Fruit fly (Drosophila melanogaster) Kc167 (cell line): ENCODE data around the gene SNF4Agamma.

Source experiments
- Myc ChIP-seq: fragments of >200 bp; optimal IDR thresholded peaks from 2 replicates; lab custom pipeline; 2017; ENCODE audit warnings: missing external identifiers
- Sin3A ChIP-seq: fragments of >200 bp; optimal IDR thresholded peaks from 2 replicates; lab custom pipeline; 2018; ENCODE audit warnings: missing external identifiers
- insv ChIP-seq: fragments of >200 bp; optimal IDR thresholded peaks from 3 replicates; lab custom pipeline; 2018; ENCODE audit warnings: missing external identifiers
- psq ChIP-seq: fragments of >200 bp; optimal IDR thresholded peaks from 2 replicates; lab custom pipeline; 2017; ENCODE audit warnings: missing external identifiers
- ttk ChIP-seq: sonication (Bioruptor generic); optimal IDR thresholded peaks from 2 replicates; lab custom pipeline; 2017; ENCODE audit warnings: missing external identifiers

DNA sequence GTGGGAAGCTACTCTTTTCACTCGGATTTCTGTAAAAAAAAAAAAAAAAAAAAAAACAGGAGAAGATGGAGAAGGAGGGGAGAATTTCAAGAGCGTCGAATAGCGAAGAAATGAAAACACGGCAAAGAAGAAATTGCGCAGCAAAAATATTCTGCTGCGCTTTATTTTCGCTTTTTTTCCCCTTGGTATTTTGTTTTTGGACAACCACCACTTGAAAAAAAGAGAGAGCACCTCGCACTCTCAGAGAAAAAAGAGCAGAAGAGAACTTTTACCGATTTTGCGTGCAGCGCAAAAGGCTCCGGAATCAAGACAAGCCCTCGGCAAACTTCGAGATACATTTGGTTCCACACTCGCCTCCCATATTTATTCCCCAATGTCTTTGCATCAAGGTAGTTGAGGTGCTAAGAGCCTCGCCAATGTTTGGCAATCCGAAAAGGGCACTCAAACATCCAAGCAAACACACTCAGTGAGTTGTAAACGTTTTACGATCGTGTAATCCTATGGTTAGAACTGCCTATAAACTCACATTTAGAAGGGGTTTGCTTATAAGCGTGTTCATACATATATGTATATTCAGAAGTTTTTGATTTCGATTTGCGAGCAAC, 50.4 kb downstream of the SNF4Agamma start:
- no peak for TF ChIP-seq psq (lab: Kevin White, UChicago)
- no peak for TF ChIP-seq ttk
- TF ChIP-seq Sin3A (lab: Kevin White, UChicago), result no peak
- TF ChIP-seq insv (lab: Kevin White, UChicago), result no peak
- no peak for TF ChIP-seq Myc (lab: Kevin White, UChicago)
